Fruit fly (Drosophila melanogaster): ENCODE measurements around the gene CG2887.

DNA sequence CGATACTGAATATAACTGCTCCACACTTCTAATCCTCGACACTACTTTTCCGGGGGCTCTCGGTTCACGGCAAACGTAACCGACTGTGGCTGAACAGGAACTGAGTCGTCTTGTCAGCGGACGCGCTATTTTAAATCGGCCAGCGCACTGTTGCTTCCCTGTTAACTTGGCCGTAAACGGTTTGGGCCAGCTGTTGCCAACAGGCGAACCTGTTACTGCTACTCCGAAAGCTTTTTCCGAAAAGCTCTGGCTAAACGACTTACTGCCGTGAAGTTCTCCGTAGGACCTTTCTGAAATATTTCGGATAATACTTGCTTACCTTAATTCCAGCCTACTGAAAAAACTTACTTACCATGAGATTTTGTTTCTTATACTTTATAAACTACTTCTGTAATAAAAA lies 23.5 kb downstream of the CG2887 start, which contains the start of gene CG32683:
- TF ChIP-seq nom (GFP tag; optimal IDR thresholded peaks at IDR 0.05): no peak
- TF ChIP-seq Nf-YB (GFP tag; optimal IDR thresholded peaks at IDR 0.05): no peak
- TF ChIP-seq tin (GFP tag; optimal IDR thresholded peaks at IDR 0.05): no peak
- no peak for TF ChIP-seq CG8765 (GFP tag; IDR thresholded peaks at IDR 0.05)
- no peak for TF ChIP-seq CG10462 (GFP tag; optimal IDR thresholded peaks at IDR 0.05)
- TF ChIP-seq Taf1 (GFP tag; IDR thresholded peaks at IDR 0.05): no peak
- TF ChIP-seq CG6689 (GFP tag; IDR thresholded peaks at IDR 0.05): no peak
- no peak for TF ChIP-seq ERR (GFP tag; optimal IDR thresholded peaks at IDR 0.05)
- TF ChIP-seq CG8478 (optimal IDR thresholded peaks at IDR 0.05): no peak
- TF ChIP-seq h (optimal IDR thresholded peaks at IDR 0.05): no peak
